Fruit fly (Drosophila melanogaster) whole organism, wandering third instar larva: ENCODE results near the gene Elba3.

Experiments
- Abd-B ChIP-seq: fragments of >200 bp; optimal IDR thresholded peaks from 2 replicates; lab custom pipeline; 2017; ENCODE audit warnings: missing biosample characterization, missing genetic modification characterization
- CG32264 ChIP-seq: fragments of 200-800 bp; sonication (Bioruptor generic); optimal IDR thresholded peaks from 2 replicates; lab custom pipeline; 2016; ENCODE audit warnings: missing biosample characterization, missing genetic modification characterization
- Hr78 ChIP-seq: fragments of >200 bp; optimal IDR thresholded peaks from 2 replicates; lab custom pipeline; 2017; ENCODE audit warnings: missing biosample characterization, missing genetic modification characterization
- Myc ChIP-seq: fragments of >200 bp; optimal IDR thresholded peaks from 2 replicates; lab custom pipeline; 2017
- Sp1 ChIP-seq: fragments of 200-800 bp; sonication (Bioruptor generic); optimal IDR thresholded peaks from 3 replicates; lab custom pipeline; 2019; ENCODE audit warnings: missing biosample characterization, mild to moderate bottlenecking, missing genetic modification characterization, moderate library complexity
- dsf ChIP-seq: sonication (Bioruptor generic); optimal IDR thresholded peaks from 2 replicates; lab custom pipeline; 2016; ENCODE audit warnings: missing biosample characterization, missing genetic modification characterization, borderline replicate concordance
- pan ChIP-seq: fragments of >200 bp; optimal IDR thresholded peaks from 2 replicates; lab custom pipeline; 2017

DNA sequence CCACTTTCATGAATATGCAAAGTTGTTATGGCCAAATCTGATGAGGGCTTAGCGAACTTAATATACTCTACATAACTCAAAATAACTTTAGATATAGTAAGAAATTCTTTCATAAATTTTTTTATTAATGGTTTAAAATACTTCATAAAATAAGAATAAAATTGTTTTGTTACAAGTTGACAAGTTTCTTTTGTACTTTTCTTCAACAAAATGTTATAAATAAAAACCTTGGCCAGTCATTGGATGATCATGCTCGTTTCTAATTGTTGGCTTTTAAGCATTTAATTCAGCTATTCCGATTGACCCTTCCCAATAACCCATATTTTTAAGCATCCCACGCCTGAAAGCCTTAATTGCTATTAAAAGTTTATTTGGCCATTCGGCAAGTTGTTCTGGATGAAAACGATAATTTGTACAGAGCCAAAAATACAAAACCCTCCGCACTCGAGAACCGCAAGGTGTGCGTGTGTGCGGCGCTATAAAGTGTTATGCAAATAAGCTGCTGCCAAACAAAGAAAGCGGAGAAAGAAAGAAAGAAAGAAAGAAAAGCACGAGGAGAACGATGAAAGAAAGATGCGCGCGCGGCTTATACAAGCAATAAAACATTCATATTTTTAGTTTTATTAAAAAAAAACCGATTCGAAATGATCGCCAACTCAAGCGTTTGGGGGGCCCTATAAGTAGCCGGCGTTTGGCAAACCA lies 36.4 kb upstream of the Elba3 start, which contains the start of gene CG3355:
- no peak for TF ChIP-seq dsf (GFP tag; lab: Kevin White, UChicago)
- no peak for TF ChIP-seq Abd-B (GFP tag; lab: Kevin White, UChicago)
- TF ChIP-seq CG32264 (GFP tag; lab: Kevin White, UChicago): no peak
- no peak for TF ChIP-seq pan
- no peak for TF ChIP-seq Hr78 (GFP tag; lab: Kevin White, UChicago)
- no peak for TF ChIP-seq Sp1 (GFP tag; lab: Kevin White, UChicago)
- no peak for TF ChIP-seq Myc
